Fruit fly (Drosophila melanogaster) whole organism, embryonic: ENCODE measurements around the gene Hrs.

Experiments used
- Abd-B ChIP-seq: fragments of 200-800 bp; sonication (Bioruptor generic); optimal IDR thresholded peaks from 2 replicates; lab custom pipeline; 2018; ENCODE audit warnings: missing biosample characterization, mild to moderate bottlenecking, missing genetic modification characterization, moderate library complexity
- CG42726 ChIP-seq: fragments of 200-800 bp; sonication (Bioruptor generic); IDR thresholded peaks from 2 replicates; pipeline ENCODE4 v1.3.6; 2022; ENCODE audit warnings: missing biosample characterization, missing genetic modification characterization; ENCODE audit not compliant: partially characterized antibody
- CG8089 ChIP-seq: fragments of 200-800 bp; sonication (Bioruptor generic); optimal IDR thresholded peaks from 3 replicates; lab custom pipeline; 2016; ENCODE audit warnings: missing biosample characterization, missing genetic modification characterization
- Hr78 ChIP-seq, 2 experiments: fragments of 200-800 bp in 1 of 2; fragments of >200 bp in 1 of 2; sonication (Bioruptor generic) in 1 of 2; optimal IDR thresholded peaks; 2 replicates each; lab custom pipeline; 2017 to 2019; ENCODE audit warnings: missing biosample characterization in 2 of 2, missing genetic modification characterization in 2 of 2, mild to moderate bottlenecking in 1 of 2, moderate library complexity in 1 of 2
- Scr ChIP-seq: fragments of 200-800 bp; sonication (Bioruptor generic); IDR thresholded peaks from 2 replicates; pipeline ENCODE4 v1.3.6; 2022; ENCODE audit warnings: missing biosample characterization, missing genetic modification characterization; ENCODE audit not compliant: partially characterized antibody
- Sox102F ChIP-seq: fragments of 200-800 bp; sonication (Bioruptor generic); optimal IDR thresholded peaks from 2 replicates; lab custom pipeline; 2018; ENCODE audit warnings: missing biosample characterization, mild to moderate bottlenecking, missing genetic modification characterization, moderate library complexity
- bcd ChIP-seq: fragments of 200-800 bp; sonication (Bioruptor generic); optimal IDR thresholded peaks from 2 replicates; lab custom pipeline; 2017; ENCODE audit warnings: missing biosample characterization, mild to moderate bottlenecking, missing genetic modification characterization
- ftz-f1 ChIP-seq: fragments of 200-800 bp; sonication (Bioruptor generic); optimal IDR thresholded peaks from 2 replicates; lab custom pipeline; 2016; ENCODE audit warnings: missing biosample characterization, missing genetic modification characterization

DNA sequence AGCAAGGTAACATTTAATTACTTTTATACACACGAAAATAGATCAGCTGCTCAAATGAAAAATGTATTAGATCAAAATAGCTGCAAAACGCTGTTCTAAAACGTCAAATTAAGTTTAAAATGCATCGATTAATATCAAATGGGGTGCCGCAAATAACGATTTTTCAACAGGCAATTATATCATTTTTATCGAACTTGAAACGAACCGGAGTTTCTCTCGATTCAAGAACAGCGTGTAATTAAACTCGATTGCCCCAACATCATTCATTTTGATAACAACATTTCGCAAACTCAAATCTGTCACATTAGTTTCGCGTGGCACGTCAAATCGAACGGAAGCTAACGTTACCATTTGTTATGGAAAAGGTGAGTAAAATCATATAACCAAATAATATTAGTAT lies 14.4 kb upstream of the Hrs start, which contains the start of gene CG31689:
- no peak for TF ChIP-seq CG42726
- no peak for TF ChIP-seq Sox102F (GFP tag; lab: Kevin White, UChicago)
- no peak for TF ChIP-seq ftz-f1 (GFP tag; lab: Kevin White, UChicago)
- TF ChIP-seq Abd-B (GFP tag; lab: Kevin White, UChicago): no peak
- TF ChIP-seq Scr: no peak
- TF ChIP-seq bcd (GFP tag; lab: Kevin White, UChicago): no peak
- TF ChIP-seq CG8089 (GFP tag; lab: Kevin White, UChicago): no peak
- no peak for TF ChIP-seq Hr78 (GFP tag; optimal IDR thresholded peaks at IDR 0.05; lab: Kevin White, UChicago)
